Worm (Caenorhabditis elegans) whole organism, mixed stage, embryonic: ENCODE measurements around the gene rpap-3.

Experiments
- blmp-1 ChIP-seq: fragments of 150-350 bp; optimal IDR thresholded peaks from 2 replicates; lab custom pipeline; 2014; ENCODE audit warnings: missing biosample characterization, missing genetic modification characterization
- ceh-43 ChIP-seq: fragments of 200-800 bp; sonication (Bioruptor generic); optimal IDR thresholded peaks from 2 replicates; lab custom pipeline; 2018; ENCODE audit warnings: mild to moderate bottlenecking, missing genetic modification characterization, moderate library complexity, missing compliant biosample characterization
- lin-13 ChIP-seq: fragments of 150-350 bp; optimal IDR thresholded peaks from 2 replicates; lab custom pipeline; 2014; ENCODE audit warnings: missing biosample characterization, missing genetic modification characterization
- lsy-2 ChIP-seq: fragments of 150-350 bp; optimal IDR thresholded peaks from 2 replicates; lab custom pipeline; 2014; ENCODE audit warnings: missing biosample characterization, missing genetic modification characterization
- nhr-76 ChIP-seq: sonication (generic microtip); optimal IDR thresholded peaks from 2 replicates; lab custom pipeline; 2017; ENCODE audit warnings: missing biosample characterization, missing genetic modification characterization
- snpc-4 ChIP-seq: fragments of 150-350 bp; optimal IDR thresholded peaks from 2 replicates; lab custom pipeline; 2014; ENCODE audit warnings: missing biosample characterization, missing genetic modification characterization
- tbx-8 ChIP-seq: fragments of 200-800 bp; sonication (Bioruptor generic); optimal IDR thresholded peaks from 2 replicates; lab custom pipeline; 2018; ENCODE audit warnings: mild to moderate bottlenecking, missing genetic modification characterization, moderate library complexity, missing compliant biosample characterization
- unc-62 ChIP-seq: fragments of 150-350 bp; optimal IDR thresholded peaks from 2 replicates; lab custom pipeline; 2014; ENCODE audit warnings: missing biosample characterization, missing genetic modification reagents, missing genetic modification characterization

DNA sequence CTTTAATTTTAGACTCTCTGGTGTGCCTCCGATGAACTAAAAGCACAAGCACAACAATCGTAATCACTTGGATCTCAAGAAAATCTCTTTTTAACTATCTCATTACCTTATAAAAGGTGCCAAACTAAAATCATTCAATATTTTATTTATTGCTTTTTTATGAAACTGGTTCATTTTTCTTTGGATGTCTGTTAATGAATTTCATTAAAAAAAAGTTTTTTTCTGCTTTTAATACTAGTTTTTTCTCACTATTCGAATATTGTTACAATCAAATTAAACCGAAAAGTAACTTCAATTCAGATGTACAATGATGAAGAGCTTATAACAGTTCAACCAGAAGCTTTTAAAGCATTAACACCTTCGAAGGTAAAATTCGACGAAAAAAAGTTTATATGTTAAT lies 3.0 kb downstream of the rpap-3 start, which contains the start of gene swd-2.1:
- TF ChIP-seq tbx-8 (no peak), lin-13 (tag; lab: Kevin White, UChicago) (no peak), blmp-1 (tag; lab: Kevin White, UChicago) (no peak), lsy-2 (tag; lab: Kevin White, UChicago) (no peak), nhr-76 (tag; lab: Kevin White, UChicago) (no peak), ceh-43 (GFP tag; lab: Kevin White, UChicago) (no peak), snpc-4 (tag; lab: Kevin White, UChicago) (no peak), unc-62 (GFP tag; lab: Kevin White, UChicago) (no peak)
